Worm (Caenorhabditis elegans) whole organism, midembryonic: ENCODE results near the gene F10E9.2.

Source experiments
- T22C8.4 ChIP-seq: fragments of 200-800 bp; sonication (Bioruptor generic); IDR thresholded peaks from 2 replicates; pipeline ENCODE4 v1.3.6; 2022; ENCODE audit warnings: missing genetic modification characterization, missing compliant biosample characterization
- cog-1 ChIP-seq: sonication (generic microtip); optimal IDR thresholded peaks from 2 replicates; lab custom pipeline; 2016; ENCODE audit warnings: missing genetic modification characterization, missing compliant biosample characterization
- flt-1 ChIP-seq: fragments of 200-800 bp; sonication (Bioruptor generic); IDR thresholded peaks from 2 replicates; pipeline ENCODE4 v1.3.6; 2022; ENCODE audit warnings: missing genetic modification characterization, missing compliant biosample characterization
- klf-2 ChIP-seq: fragments of 200-800 bp; sonication (Bioruptor generic); conservative IDR thresholded peaks from 2 replicates; pipeline ENCODE4 v1.3.6; 2022; ENCODE audit warnings: missing genetic modification reagents, missing genetic modification characterization, missing compliant biosample characterization
- med-1 ChIP-seq: sonication (generic microtip); optimal IDR thresholded peaks from 2 replicates; lab custom pipeline; 2017; ENCODE audit warnings: missing genetic modification characterization, mild to moderate bottlenecking, missing compliant biosample characterization, antibody characterized with exemption, missing genetic modification reagents; ENCODE audit not compliant: insufficient read depth
- ref-1 ChIP-seq: fragments of 200-800 bp; sonication (Bioruptor generic); conservative IDR thresholded peaks from 2 replicates; pipeline ENCODE4 v1.3.6; 2022; ENCODE audit warnings: missing genetic modification reagents, missing genetic modification characterization, missing compliant biosample characterization
- tab-1 ChIP-seq: fragments of 200-800 bp; sonication (Bioruptor generic); IDR thresholded peaks from 2 replicates; pipeline ENCODE4 v1.3.6; 2022; ENCODE audit warnings: missing genetic modification characterization, missing compliant biosample characterization
- ztf-23 ChIP-seq: fragments of 200-800 bp; sonication (Bioruptor generic); IDR thresholded peaks from 2 replicates; pipeline ENCODE4 v1.3.6; 2022; ENCODE audit warnings: missing genetic modification reagents, missing genetic modification characterization, missing compliant biosample characterization
- ztf-29 ChIP-seq: fragments of 200-800 bp; sonication (Bioruptor generic); IDR thresholded peaks from 2 replicates; pipeline ENCODE4 v1.3.6; 2022; ENCODE audit warnings: missing genetic modification reagents, missing genetic modification characterization, missing compliant biosample characterization

Gene F10E9.2

DNA sequence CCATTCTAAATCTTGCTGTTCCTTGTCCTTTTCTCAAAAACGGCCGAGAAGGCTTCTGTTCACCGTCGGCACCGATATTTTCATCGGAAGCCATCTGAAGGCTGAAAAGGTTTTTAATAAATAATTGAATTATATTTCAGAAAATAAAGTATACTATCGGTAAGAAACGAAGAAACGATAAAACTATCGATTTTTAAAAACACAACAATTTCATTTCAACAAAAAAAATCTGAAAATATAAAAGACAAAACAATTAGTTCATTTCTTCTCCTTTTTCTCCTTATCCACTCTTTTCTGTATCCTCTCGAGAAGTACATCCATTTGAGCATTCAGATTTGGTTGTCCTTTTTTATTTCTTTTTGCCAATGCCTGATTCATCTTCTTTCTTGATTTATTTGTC is 6.0 kb downstream of the F10E9.2 start, which contains the start of gene sas-4:
sas-4 (minus strand) TSS at position 101 of the 400 bp plus-strand sequence.
- TF ChIP-seq ref-1 (no peak), flt-1 (GFP tag; lab: Robert Waterston, UW) (no peak), T22C8.4 (GFP tag; lab: Robert Waterston, UW) (no peak), klf-2 (GFP tag; lab: Robert Waterston, UW) (no peak), cog-1 (no peak), med-1 (no peak), ztf-23 (GFP tag; lab: Robert Waterston, UW) (no peak), tab-1 (no peak), ztf-29 (GFP tag; lab: Robert Waterston, UW) (no peak)

DNA sequence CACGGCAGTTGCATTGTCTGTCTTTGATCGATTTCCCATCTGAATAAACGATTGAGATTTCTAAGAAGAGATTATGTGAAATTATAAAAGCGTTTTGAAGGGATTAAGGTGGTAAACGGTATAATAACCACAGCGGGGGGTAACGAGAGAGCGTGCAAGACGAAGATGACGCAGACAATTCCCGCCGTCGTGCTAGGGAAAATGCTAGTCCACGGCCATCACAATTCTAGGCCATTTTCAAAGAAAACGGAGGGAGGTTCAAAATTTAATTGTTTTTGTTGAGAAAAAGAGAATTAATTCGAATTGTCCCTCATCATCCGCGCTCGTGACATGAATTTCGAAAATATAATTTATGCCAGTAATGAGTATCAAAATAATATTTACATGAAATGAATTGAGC is 6.6 kb downstream of the F10E9.2 start, which contains the start of gene F10E9.11:
F10E9.11 (minus strand) TSS at position 161 of the 400 bp plus-strand sequence.
- TF ChIP-seq flt-1 (GFP tag; lab: Robert Waterston, UW) (peak; percentile 81), T22C8.4 (GFP tag; lab: Robert Waterston, UW) (no peak), ztf-29 (GFP tag; lab: Robert Waterston, UW) (no peak), tab-1 (no peak), klf-2 (GFP tag; lab: Robert Waterston, UW) (peak; percentile 62; the same call in 1 of the 2 replicates), cog-1 (peak; percentile 63), ztf-23 (GFP tag; lab: Robert Waterston, UW) (peak; percentile 79; the same call in 1 of the 2 replicates), med-1 (no peak), ref-1 (no peak)

DNA sequence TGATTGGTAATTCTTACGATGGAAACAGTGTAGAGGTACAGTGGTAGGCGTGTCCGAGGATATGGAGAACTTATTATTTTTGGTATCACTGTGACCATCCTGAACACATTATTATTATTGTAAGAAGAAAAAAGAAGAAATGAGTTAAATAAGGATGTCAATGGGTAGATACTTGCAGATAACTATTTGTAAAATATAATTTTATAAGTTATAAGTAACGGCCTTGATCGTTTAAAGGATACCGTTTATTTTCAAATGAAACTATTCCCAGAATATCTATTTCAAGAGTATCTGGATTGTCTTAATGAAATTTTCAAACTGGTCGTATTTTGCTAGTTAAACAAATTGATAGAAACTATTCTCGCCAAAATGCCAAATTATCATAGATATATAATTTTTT is 7.7 kb downstream of the F10E9.2 start, which contains the start of gene F10E9.10:
F10E9.10 (minus strand) TSS at position 101 of the 400 bp plus-strand sequence.
- TF ChIP-seq ztf-29 (GFP tag; lab: Robert Waterston, UW) (no peak), T22C8.4 (GFP tag; lab: Robert Waterston, UW) (no peak), flt-1 (GFP tag; lab: Robert Waterston, UW) (no peak), cog-1 (no peak), tab-1 (no peak), med-1 (no peak), klf-2 (GFP tag; lab: Robert Waterston, UW) (no peak), ztf-23 (GFP tag; lab: Robert Waterston, UW) (no peak), ref-1 (no peak)

DNA sequence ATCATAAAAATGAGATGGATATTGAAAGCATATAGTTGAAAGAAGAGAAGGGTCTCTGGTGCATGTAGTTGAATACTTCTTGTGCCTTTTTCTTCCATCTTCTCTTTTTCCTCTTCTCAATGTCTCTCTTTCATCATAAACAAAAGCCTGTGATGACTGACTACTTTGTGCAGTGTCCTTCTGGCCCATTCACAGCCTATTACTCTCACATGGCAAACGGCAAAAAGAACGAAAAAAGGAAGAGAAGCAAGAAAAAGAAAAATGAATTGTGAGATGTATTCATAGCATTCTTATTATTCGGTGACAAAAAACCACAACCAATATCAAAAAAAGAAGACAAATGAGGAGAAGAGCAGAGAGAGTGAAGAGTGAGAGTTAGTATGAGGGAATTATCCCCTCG is 8.7 kb downstream of the F10E9.2 start:
- no peak for TF ChIP-seq T22C8.4 (GFP tag; lab: Robert Waterston, UW)
- TF ChIP-seq ztf-29 (GFP tag; lab: Robert Waterston, UW) = no peak
- no peak for TF ChIP-seq ztf-23 (GFP tag; lab: Robert Waterston, UW)
- TF ChIP-seq med-1 = no peak
- no peak for TF ChIP-seq tab-1

DNA sequence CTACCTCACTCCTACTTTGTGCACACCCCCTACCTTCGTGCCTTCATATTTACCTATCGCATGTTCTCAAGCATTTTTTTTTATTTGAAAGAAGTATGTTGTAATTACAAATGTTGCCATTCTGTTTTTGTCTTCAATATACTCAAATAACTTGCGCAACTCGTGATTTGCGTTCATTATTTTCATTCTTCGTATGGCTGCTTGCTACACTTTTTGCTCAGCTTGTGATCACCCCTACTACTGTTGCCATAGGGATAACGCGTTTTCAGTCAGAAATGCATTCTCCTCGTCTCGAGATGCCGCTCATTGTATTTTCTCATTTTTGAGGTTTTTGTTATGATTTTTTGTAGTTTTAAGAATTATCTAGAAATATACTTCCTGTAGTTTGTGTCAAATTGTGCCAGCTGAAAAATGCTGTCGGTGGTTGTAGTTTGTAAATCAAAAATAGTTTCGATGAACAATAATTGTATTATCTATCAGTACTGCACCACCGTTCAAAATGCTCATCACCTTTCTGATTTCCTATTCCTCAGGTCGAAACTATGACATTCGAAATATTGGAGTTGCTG is 10.2 kb downstream of the F10E9.2 start, which contains the start of gene F10E9.1:
F10E9.1 (plus strand) TSS at position 519 of the 569 bp plus-strand sequence.
- TF ChIP-seq T22C8.4 (GFP tag; lab: Robert Waterston, UW) (no peak), klf-2 (GFP tag; lab: Robert Waterston, UW) (no peak), ztf-29 (GFP tag; lab: Robert Waterston, UW) (no peak)

DNA sequence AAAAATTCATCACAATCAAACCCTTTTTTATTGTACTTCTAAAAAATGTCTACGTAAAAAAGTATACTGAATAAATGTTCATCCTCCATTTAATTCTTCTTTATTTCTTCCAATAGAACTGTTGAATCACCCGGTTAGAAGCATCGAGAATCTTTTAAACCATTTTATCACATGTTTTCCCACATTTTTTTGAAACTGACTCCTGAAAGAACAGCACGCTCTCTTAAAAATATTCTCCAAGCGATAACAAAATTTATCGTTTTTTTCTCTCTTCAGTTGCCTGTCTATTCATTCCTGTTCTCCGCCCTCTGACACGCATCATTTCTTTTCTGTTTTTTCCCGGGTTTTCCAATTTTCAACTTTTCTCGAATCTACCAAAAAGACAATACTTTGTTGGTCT is 11.9 kb downstream of the F10E9.2 start, which contains the start of gene F10E9.12:
F10E9.12 (plus strand) TSS at position 131 of the 400 bp plus-strand sequence.
- TF ChIP-seq cog-1 (no peak), klf-2 (GFP tag; lab: Robert Waterston, UW) (no peak), T22C8.4 (GFP tag; lab: Robert Waterston, UW) (no peak), ztf-23 (GFP tag; lab: Robert Waterston, UW) (no peak), tab-1 (no peak), ztf-29 (GFP tag; lab: Robert Waterston, UW) (no peak), flt-1 (GFP tag; lab: Robert Waterston, UW) (no peak), ref-1 (no peak), med-1 (no peak)

DNA sequence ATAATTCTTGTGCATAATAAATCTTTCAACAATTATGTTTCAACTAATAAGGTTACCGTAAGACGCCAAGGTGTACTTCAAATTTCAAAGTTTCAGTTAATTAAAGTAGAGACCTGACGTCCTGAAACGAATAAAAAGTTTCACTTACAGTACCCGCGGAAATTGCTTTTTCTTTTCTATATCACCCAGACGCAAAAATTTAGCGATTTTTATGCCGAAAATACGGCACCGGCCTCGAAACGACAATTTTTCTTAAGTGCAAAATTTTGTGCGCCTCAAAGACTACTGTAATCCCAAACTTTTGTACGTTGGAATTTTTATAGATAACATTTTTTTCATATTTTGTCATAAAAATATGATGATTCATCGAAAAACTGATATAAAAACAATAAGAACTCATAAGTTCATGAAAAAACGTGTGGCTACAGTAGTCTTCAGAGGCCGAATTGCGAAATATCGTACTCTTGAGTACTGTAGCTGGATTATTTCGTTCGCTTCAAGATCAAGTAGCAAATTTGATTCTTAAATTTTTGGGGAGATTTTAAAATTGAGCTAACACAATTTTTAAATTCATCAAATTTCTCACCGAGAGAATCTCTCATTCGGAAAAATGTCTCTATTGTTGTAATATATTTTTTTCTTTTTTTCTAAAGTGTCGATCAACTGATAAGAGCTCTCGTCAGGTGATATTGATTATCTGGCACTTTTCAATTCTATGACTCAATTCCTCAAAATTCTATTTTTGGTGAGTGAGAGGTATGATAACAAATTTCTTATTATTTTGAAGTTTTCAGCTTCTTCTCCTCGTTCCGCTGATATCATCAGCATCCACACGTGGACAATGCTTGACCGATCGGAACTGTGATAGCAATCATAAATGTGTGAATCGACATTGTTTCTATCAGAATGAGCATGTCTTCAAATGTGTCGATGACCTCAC is 13.4 kb downstream of the F10E9.2 start, which contains the start of gene ZC262.13:
ZC262.13 (plus strand) TSS at position 641 of the 940 bp plus-strand sequence.
- TF ChIP-seq flt-1 (GFP tag; lab: Robert Waterston, UW) (no peak), ztf-23 (GFP tag; lab: Robert Waterston, UW) (no peak), tab-1 (no peak), T22C8.4 (GFP tag; lab: Robert Waterston, UW) (no peak), ref-1 (no peak), ztf-29 (GFP tag; lab: Robert Waterston, UW) (no peak), med-1 (no peak), klf-2 (GFP tag; lab: Robert Waterston, UW) (no peak), cog-1 (no peak)

DNA sequence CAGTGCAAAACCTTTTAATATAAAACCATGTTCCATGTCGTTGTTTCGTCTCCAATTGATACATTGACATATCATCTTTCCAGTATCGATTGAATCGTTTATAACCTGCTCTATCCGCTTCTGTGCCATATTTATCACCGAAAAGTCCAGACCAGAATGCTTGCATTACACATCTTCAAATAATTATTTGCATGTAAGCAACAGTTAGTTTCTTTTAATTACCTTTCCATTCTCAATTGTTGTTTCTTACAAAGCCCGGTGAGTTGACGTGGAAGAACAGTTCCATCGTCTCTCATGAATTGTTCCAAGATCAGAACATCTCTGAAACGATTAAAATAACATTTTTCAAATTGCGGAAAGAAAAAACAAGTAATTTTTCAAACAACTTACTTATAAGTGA is 18.7 kb downstream of the F10E9.2 start, which contains the start of gene iglr-2:
iglr-2 (minus strand) TSS at position 101 of the 400 bp plus-strand sequence.
- TF ChIP-seq ref-1 (no peak), ztf-29 (GFP tag; lab: Robert Waterston, UW) (no peak), T22C8.4 (GFP tag; lab: Robert Waterston, UW) (no peak), med-1 (no peak), ztf-23 (GFP tag; lab: Robert Waterston, UW) (no peak), tab-1 (no peak), cog-1 (no peak), flt-1 (GFP tag; lab: Robert Waterston, UW) (no peak), klf-2 (GFP tag; lab: Robert Waterston, UW) (no peak)

DNA sequence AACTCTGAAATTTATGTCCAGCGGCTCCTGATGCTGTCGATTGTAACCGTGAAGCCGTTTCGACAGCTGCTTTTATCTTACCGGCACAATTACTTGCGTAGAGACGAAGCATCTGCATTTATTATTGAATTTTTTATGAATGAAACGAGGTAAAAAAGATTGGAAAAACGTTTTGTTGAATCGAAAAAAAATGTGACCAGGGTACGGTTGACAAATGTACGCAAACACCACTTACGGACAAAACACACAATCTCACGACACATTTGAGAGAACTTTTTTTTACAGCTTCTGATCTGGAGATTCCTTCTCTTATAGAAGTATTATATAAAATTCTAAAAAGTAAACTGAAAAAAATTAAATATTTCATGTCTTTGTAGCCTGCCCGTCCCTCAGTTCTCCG is 19.3 kb downstream of the F10E9.2 start, which contains the start of the genes mrps-18A and ZC262.2:
mrps-18A (minus strand) TSS at position 141 of the 400 bp plus-strand sequence.
ZC262.2 (plus strand) TSS at position 284 of the 400 bp plus-strand sequence.
- TF ChIP-seq T22C8.4 (GFP tag; lab: Robert Waterston, UW) (no peak), ref-1 (no peak), tab-1 (no peak), ztf-29 (GFP tag; lab: Robert Waterston, UW) (no peak), flt-1 (GFP tag; lab: Robert Waterston, UW) (no peak), med-1 (no peak), klf-2 (GFP tag; lab: Robert Waterston, UW) (no peak), cog-1 (no peak), ztf-23 (GFP tag; lab: Robert Waterston, UW) (no peak)
